Worm (Caenorhabditis elegans) whole organism, L1 larva: ENCODE measurements around the gene gap-2.

Experiments
- C34B4.2 ChIP-seq: sonication (generic microtip); optimal IDR thresholded peaks from 2 replicates; lab custom pipeline; 2017; ENCODE audit warnings: mild to moderate bottlenecking, missing genetic modification characterization, missing compliant biosample characterization
- aly-2 ChIP-seq: fragments of 150-350 bp; optimal IDR thresholded peaks from 2 replicates; lab custom pipeline; 2014; ENCODE audit warnings: missing biosample characterization, missing genetic modification characterization
- dsc-1 ChIP-seq: sonication (generic microtip); optimal IDR thresholded peaks from 2 replicates; lab custom pipeline; 2016; ENCODE audit warnings: mild to moderate bottlenecking, missing genetic modification characterization, missing compliant biosample characterization
- sup-37 ChIP-seq: fragments of 200-800 bp; sonication (Bioruptor generic); optimal IDR thresholded peaks from 2 replicates; lab custom pipeline; 2018; ENCODE audit warnings: mild to moderate bottlenecking, missing genetic modification characterization, missing compliant biosample characterization

- no peak for TF ChIP-seq dsc-1 (tag; lab: Kevin White, UChicago)
- no peak for TF ChIP-seq C34B4.2 (tag; lab: Kevin White, UChicago)
- no peak for TF ChIP-seq aly-2
- TF ChIP-seq sup-37 (GFP tag; lab: Kevin White, UChicago), result no peak
These were observed 14.1 kb upstream of the gap-2 start, which contains the start of gene tba-8 for ce11 chrX:9458142-9458541.
